Worm (Caenorhabditis elegans) whole organism, L4 larva: Measurements from ENCODE around the gene nhr-133.

Source experiments
- T20F7.1 ChIP-seq: fragments of 200-800 bp; sonication (Bioruptor generic); optimal IDR thresholded peaks from 2 replicates; lab custom pipeline; 2018; ENCODE audit warnings: mild to moderate bottlenecking, missing genetic modification characterization, missing compliant biosample characterization
- ZK337.2 ChIP-seq: fragments of 200-800 bp; sonication (Bioruptor generic); IDR thresholded peaks from 2 replicates; pipeline ENCODE4 v1.3.6; 2022; ENCODE audit warnings: missing genetic modification reagents, missing genetic modification characterization, missing compliant biosample characterization
- mep-1 ChIP-seq: fragments of 150-350 bp; sonication (generic microtip); optimal IDR thresholded peaks from 3 replicates; lab custom pipeline; 2014; ENCODE audit warnings: missing biosample characterization, missing genetic modification characterization
- mxl-3 ChIP-seq: fragments of 200-800 bp; sonication (Bioruptor generic); optimal IDR thresholded peaks from 2 replicates; lab custom pipeline; 2018; ENCODE audit warnings: mild to moderate bottlenecking, missing genetic modification characterization, missing compliant biosample characterization
- unc-39 ChIP-seq: sonication (generic microtip); optimal IDR thresholded peaks from 2 replicates; lab custom pipeline; 2017; ENCODE audit warnings: missing biosample characterization, missing genetic modification characterization
- vab-7 ChIP-seq: fragments of 200-800 bp; sonication (Bioruptor generic); IDR thresholded peaks from 2 replicates; pipeline ENCODE4 v1.3.6; 2022; ENCODE audit warnings: missing genetic modification reagents, missing genetic modification characterization, missing compliant biosample characterization

DNA sequence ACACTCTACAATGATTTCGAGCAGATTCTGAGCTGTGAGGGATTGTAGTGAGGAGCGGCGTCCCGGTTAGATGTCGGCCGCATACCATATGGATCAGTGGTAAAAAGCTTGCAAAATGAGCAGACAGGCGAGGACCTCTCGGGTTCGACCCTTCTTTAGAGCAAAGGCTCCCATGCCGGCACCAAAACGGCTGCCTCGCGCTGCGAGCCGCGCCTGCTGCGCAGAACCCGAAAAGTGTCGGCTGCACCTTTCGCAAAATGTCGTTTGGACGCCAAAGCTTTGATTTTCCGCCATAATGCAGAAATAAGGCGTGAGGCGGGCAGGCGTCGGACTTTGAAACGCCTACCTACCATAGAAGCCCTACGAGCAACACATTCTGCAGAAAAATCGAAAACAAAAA lies 21.5 kb downstream of the nhr-133 start:
- no peak for TF ChIP-seq mep-1 (tag; lab: Kevin White, UChicago)
- TF ChIP-seq mxl-3 (GFP tag; lab: Kevin White, UChicago) = no peak
- no peak for TF ChIP-seq vab-7 (GFP tag; lab: Robert Waterston, UW)
- no peak for TF ChIP-seq ZK337.2 (GFP tag; lab: Robert Waterston, UW)
- TF ChIP-seq T20F7.1 (GFP tag; lab: Kevin White, UChicago) = no peak
- no peak for TF ChIP-seq unc-39
